Worm (Caenorhabditis elegans): ENCODE data around the gene pde-2.

pde-2 gene

DNA sequence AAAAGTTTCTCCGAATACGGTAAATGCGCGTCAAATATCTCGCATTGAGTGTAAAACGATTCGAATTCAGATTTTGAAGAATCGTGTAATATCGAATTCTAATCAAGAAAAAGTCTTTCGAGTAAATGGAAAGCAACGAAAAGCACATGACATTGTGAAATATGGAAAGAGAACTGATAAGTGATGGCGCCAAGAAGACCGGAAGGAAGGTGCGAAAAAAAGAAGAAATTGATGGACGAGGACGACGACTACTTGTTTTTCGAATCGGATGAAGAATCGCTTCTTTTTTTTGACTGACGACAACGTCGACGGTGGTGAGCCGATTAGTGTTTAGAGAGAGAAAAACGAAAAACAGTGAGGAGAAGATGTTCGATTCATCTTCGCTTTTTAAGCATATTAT, 4.3 kb upstream of the pde-2 start (continued):
- TF ChIP-seq sox-4 (tag; optimal IDR thresholded peaks at IDR 0.05), result no peak
- no peak for TF ChIP-seq tlp-1 (tag; optimal IDR thresholded peaks at IDR 0.05)
- TF ChIP-seq aha-1 (tag; optimal IDR thresholded peaks at IDR 0.05), result no peak
- no peak for TF ChIP-seq lin-13 (GFP tag; optimal IDR thresholded peaks at IDR 0.05)
- TF ChIP-seq mep-1 (tag; optimal IDR thresholded peaks at IDR 0.05), result no peak
- TF ChIP-seq pag-3 (tag; optimal IDR thresholded peaks at IDR 0.05; ENCODE audit: borderline replicate concordance, insufficient read depth), result no peak
- no peak for TF ChIP-seq lsy-2 (tag; optimal IDR thresholded peaks at IDR 0.05)
- no peak for TF ChIP-seq sptf-1 (tag; optimal IDR thresholded peaks at IDR 0.05)
- TF ChIP-seq ceh-82 (tag; optimal IDR thresholded peaks at IDR 0.05), result no peak
- TF ChIP-seq C04F5.9 (tag; optimal IDR thresholded peaks at IDR 0.05), result no peak
- no peak for TF ChIP-seq nhr-84 (tag; optimal IDR thresholded peaks at IDR 0.05)
- no peak for TF ChIP-seq ets-5 (GFP tag; IDR thresholded peaks at IDR 0.05)
- no peak for TF ChIP-seq efl-3 (GFP tag; optimal IDR thresholded peaks at IDR 0.05)
- TF ChIP-seq nhr-12 (tag; optimal IDR thresholded peaks at IDR 0.05), result no peak
- no peak for TF ChIP-seq lin-15B (tag; optimal IDR thresholded peaks at IDR 0.05)
- no peak for TF ChIP-seq snpc-4 (tag; optimal IDR thresholded peaks at IDR 0.05)
- no peak for TF ChIP-seq lir-3 (tag; optimal IDR thresholded peaks at IDR 0.05; ENCODE audit: poor library complexity)
- TF ChIP-seq egl-27 (tag; optimal IDR thresholded peaks at IDR 0.05), result no peak
- no peak for TF ChIP-seq unc-98 (GFP tag; IDR thresholded peaks at IDR 0.05)
- no peak for TF ChIP-seq alr-1 (tag; optimal IDR thresholded peaks at IDR 0.05; ENCODE audit: borderline replicate concordance)
- TF ChIP-seq nhr-237 (tag; optimal IDR thresholded peaks at IDR 0.05), result no peak
- peak in 1 of 6 experiments; percentile 62 for TF ChIP-seq elt-3 (tag; optimal IDR thresholded peaks at IDR 0.05)
- TF ChIP-seq efl-1 (optimal IDR thresholded peaks at IDR 0.05), result no peak
- TF ChIP-seq efl-1 (GFP tag; optimal IDR thresholded peaks at IDR 0.05 in 1 of 2), result peak in 1 of 2 experiments; percentile 76
- no peak for TF ChIP-seq Y116A8C.19 (tag; optimal IDR thresholded peaks at IDR 0.05; ENCODE audit: borderline replicate concordance)
- no peak for TF ChIP-seq mef-2 (tag; optimal IDR thresholded peaks at IDR 0.05)
- TF ChIP-seq fkh-10 (GFP tag; optimal IDR thresholded peaks at IDR 0.05), result no peak
- no peak for TF ChIP-seq zag-1 (tag; optimal IDR thresholded peaks at IDR 0.05)
- no peak for TF ChIP-seq nhr-19 (GFP tag; conservative IDR thresholded peaks at IDR 0.05)
- TF ChIP-seq hlh-17 (GFP tag; optimal IDR thresholded peaks at IDR 0.05; ENCODE audit: borderline replicate concordance), result no peak

- no peak for TF ChIP-seq unc-62 (GFP tag; optimal IDR thresholded peaks at IDR 0.05)
- TF ChIP-seq lin-35 (GFP tag; optimal IDR thresholded peaks at IDR 0.05), result peak in 1 of 2 experiments; percentile 11
- no peak for TF ChIP-seq efl-1 (optimal IDR thresholded peaks at IDR 0.05)
- peak in 1 of 2 experiments; percentile 41 for TF ChIP-seq efl-1 (GFP tag; optimal IDR thresholded peaks at IDR 0.05 in 1 of 2)
- TF ChIP-seq dpl-1 (GFP tag; optimal IDR thresholded peaks at IDR 0.05), result peak in 1 of 3 experiments; percentile 40
- peak; percentile 5 for TF ChIP-seq F16B12.6 (tag; optimal IDR thresholded peaks at IDR 0.05)
- TF ChIP-seq nhr-237 (tag; optimal IDR thresholded peaks at IDR 0.05), result no peak
Observed at ce11 chrIII:8985461-8985860, 3.8 kb upstream of the pde-2 start.

ce11 chrIII:8984960-8985359, 3.3 kb upstream of the pde-2 start:
- TF ChIP-seq snpc-4 (tag; optimal IDR thresholded peaks at IDR 0.05), result no peak
- peak; percentile 41 for TF ChIP-seq xbp-1 (tag; optimal IDR thresholded peaks at IDR 0.05)
- peak; percentile 82 for TF ChIP-seq nhr-77 (tag; optimal IDR thresholded peaks at IDR 0.05)
- peak; percentile 57 to 72 for TF ChIP-seq efl-1 (optimal IDR thresholded peaks at IDR 0.05)
- peak; percentile 45 to 89 for TF ChIP-seq efl-1 (GFP tag; optimal IDR thresholded peaks at IDR 0.05 in 1 of 2)
- no peak for TF ChIP-seq nhr-28 (tag; optimal IDR thresholded peaks at IDR 0.05)
- peak; percentile 56 for TF ChIP-seq irx-1 (tag; optimal IDR thresholded peaks at IDR 0.05)
- TF ChIP-seq efl-3 (GFP tag; optimal IDR thresholded peaks at IDR 0.05), result no peak
- TF ChIP-seq rnt-1 (tag; optimal IDR thresholded peaks at IDR 0.05), result peak; percentile 49
- TF ChIP-seq swsn-7 (tag; optimal IDR thresholded peaks at IDR 0.05), result peak; percentile 60
- TF ChIP-seq isw-1 (GFP tag; IDR thresholded peaks at IDR 0.05), result peak; percentile 9; the same call in 1 of the 2 replicates
- TF ChIP-seq tlp-1 (tag; optimal IDR thresholded peaks at IDR 0.05), result no peak
- no peak for TF ChIP-seq vab-15 (tag; optimal IDR thresholded peaks at IDR 0.05)
- TF ChIP-seq jun-1 (tag; optimal IDR thresholded peaks at IDR 0.05), result no peak
- TF ChIP-seq nhr-76 (tag; optimal IDR thresholded peaks at IDR 0.05), result no peak
- peak; percentile 80 for TF ChIP-seq nhr-85 (tag)
- TF ChIP-seq dsc-1 (tag; optimal IDR thresholded peaks at IDR 0.05), result peak; percentile 48
- no peak for TF ChIP-seq hlh-17 (GFP tag; optimal IDR thresholded peaks at IDR 0.05; ENCODE audit: borderline replicate concordance)
- TF ChIP-seq pag-3 (tag; optimal IDR thresholded peaks at IDR 0.05; ENCODE audit: borderline replicate concordance, insufficient read depth), result no peak
- peak in 1 of 2 experiments; percentile 62 for TF ChIP-seq mdl-1 (tag; optimal IDR thresholded peaks at IDR 0.05)
- TF ChIP-seq ama-1 (optimal IDR thresholded peaks at IDR 0.05), result no peak
- no peak for TF ChIP-seq unc-130 (tag; optimal IDR thresholded peaks at IDR 0.05)
- TF ChIP-seq C04F5.9 (tag; optimal IDR thresholded peaks at IDR 0.05), result no peak
- TF ChIP-seq unc-86 (tag; optimal IDR thresholded peaks at IDR 0.05), result peak; percentile 31
- no peak for TF ChIP-seq egl-27 (tag; optimal IDR thresholded peaks at IDR 0.05)
- TF ChIP-seq lin-13 (GFP tag; optimal IDR thresholded peaks at IDR 0.05), result no peak
- TF ChIP-seq elt-3 (tag; optimal IDR thresholded peaks at IDR 0.05), result peak in 2 of 6 experiments; percentile 23 to 42

Data from whole organism, L1 larva.